Worm (Caenorhabditis elegans) whole organism, L2 larva: Measurements from ENCODE around the gene uev-2.

ENCODE experiments used
- C34F6.9 ChIP-seq: fragments of 150-350 bp; optimal IDR thresholded peaks from 2 replicates; lab custom pipeline; 2014; ENCODE audit warnings: missing biosample characterization, missing genetic modification characterization
- F13H6.1 ChIP-seq: sonication (generic microtip); optimal IDR thresholded peaks from 2 replicates; lab custom pipeline; 2016; ENCODE audit warnings: missing genetic modification characterization, missing compliant biosample characterization
- R02D3.7 ChIP-seq: fragments of 150-350 bp; optimal IDR thresholded peaks from 2 replicates; lab custom pipeline; 2014; ENCODE audit warnings: missing biosample characterization, missing genetic modification characterization
- Y55F3AM.14 ChIP-seq: fragments of 200-800 bp; sonication (Bioruptor generic); optimal IDR thresholded peaks from 2 replicates; lab custom pipeline; 2018; ENCODE audit warnings: mild to moderate bottlenecking, missing genetic modification characterization, missing compliant biosample characterization
- ZK546.5 ChIP-seq: sonication (generic microtip); optimal IDR thresholded peaks from 2 replicates; lab custom pipeline; 2017; ENCODE audit warnings: missing biosample characterization, missing genetic modification characterization
- alr-1 ChIP-seq: fragments of 150-350 bp; optimal IDR thresholded peaks from 2 replicates; lab custom pipeline; 2014; ENCODE audit warnings: missing biosample characterization, missing genetic modification characterization
- ama-1 ChIP-seq: fragments of 150-350 bp; optimal IDR thresholded peaks from 2 replicates; lab custom pipeline; 2018; ENCODE audit warnings: inconsistent platforms
- ceh-16 ChIP-seq: fragments of 150-350 bp; optimal IDR thresholded peaks from 2 replicates; lab custom pipeline; 2014; ENCODE audit warnings: missing biosample characterization, missing genetic modification characterization
- ceh-82 ChIP-seq: fragments of 150-350 bp; optimal IDR thresholded peaks from 2 replicates; lab custom pipeline; 2014; ENCODE audit warnings: missing biosample characterization, missing genetic modification characterization
- crh-2 ChIP-seq: sonication (generic microtip); optimal IDR thresholded peaks from 2 replicates; lab custom pipeline; 2017; ENCODE audit warnings: missing biosample characterization, missing genetic modification characterization
- egl-27 ChIP-seq: sonication (generic microtip); optimal IDR thresholded peaks from 3 replicates; lab custom pipeline; 2017; ENCODE audit warnings: missing biosample characterization, missing genetic modification reagents, missing genetic modification characterization
- fos-1 ChIP-seq: fragments of 150-350 bp; optimal IDR thresholded peaks from 2 replicates; lab custom pipeline; 2014; ENCODE audit warnings: missing biosample characterization, missing genetic modification characterization
- gmeb-1 ChIP-seq: fragments of 150-350 bp; optimal IDR thresholded peaks from 2 replicates; lab custom pipeline; 2014; ENCODE audit warnings: missing biosample characterization, missing genetic modification characterization
- lin-11 ChIP-seq: fragments of 150-350 bp; sonication (generic microtip); optimal IDR thresholded peaks from 2 replicates; lab custom pipeline; 2014; ENCODE audit warnings: missing biosample characterization, missing genetic modification characterization, inconsistent platforms, mixed read lengths
- lin-13 ChIP-seq: fragments of 150-350 bp; optimal IDR thresholded peaks from 2 replicates; lab custom pipeline; 2014; ENCODE audit warnings: missing biosample characterization, missing genetic modification reagents, missing genetic modification characterization
- lin-39 ChIP-seq: fragments of 150-350 bp; optimal IDR thresholded peaks from 2 replicates; lab custom pipeline; 2014; ENCODE audit warnings: missing biosample characterization, missing genetic modification reagents, missing genetic modification characterization
- lsy-2 ChIP-seq, 2 experiments: fragments of 150-350 bp in 1 of 2; sonication (generic microtip) in 1 of 2; optimal IDR thresholded peaks; 2 replicates each; lab custom pipeline; 2014 to 2017; ENCODE audit warnings: missing biosample characterization in 2 of 2, missing genetic modification characterization in 2 of 2
- mbf-1 ChIP-seq: sonication (generic microtip); optimal IDR thresholded peaks from 2 replicates; lab custom pipeline; 2017; ENCODE audit warnings: missing biosample characterization, missing genetic modification characterization
- nhr-11 ChIP-seq: fragments of 150-350 bp; optimal IDR thresholded peaks from 2 replicates; lab custom pipeline; 2014; ENCODE audit warnings: missing biosample characterization, missing genetic modification characterization
- nhr-129 ChIP-seq: fragments of 150-350 bp; optimal IDR thresholded peaks from 2 replicates; lab custom pipeline; 2014; ENCODE audit warnings: missing biosample characterization, missing genetic modification characterization
- nhr-23 ChIP-seq: fragments of 150-350 bp; optimal IDR thresholded peaks from 2 replicates; lab custom pipeline; 2014; ENCODE audit warnings: missing biosample characterization, missing genetic modification reagents, missing genetic modification characterization
- nhr-237 ChIP-seq: fragments of 150-350 bp; optimal IDR thresholded peaks from 2 replicates; lab custom pipeline; 2014; ENCODE audit warnings: missing biosample characterization, missing genetic modification characterization
- nhr-25 ChIP-seq: fragments of 150-350 bp; sonication (generic microtip); optimal IDR thresholded peaks from 3 replicates; lab custom pipeline; 2014; ENCODE audit warnings: missing biosample characterization, missing genetic modification characterization
- nhr-77 ChIP-seq: fragments of 150-350 bp; optimal IDR thresholded peaks from 2 replicates; lab custom pipeline; 2014; ENCODE audit warnings: missing biosample characterization, missing genetic modification characterization
- peb-1 ChIP-seq: fragments of 150-350 bp; optimal IDR thresholded peaks from 2 replicates; lab custom pipeline; 2014; ENCODE audit warnings: missing biosample characterization, missing genetic modification characterization
- sma-3 ChIP-seq: sonication (generic microtip); optimal IDR thresholded peaks from 2 replicates; lab custom pipeline; 2016; ENCODE audit warnings: missing genetic modification reagents, missing genetic modification characterization, missing compliant biosample characterization
- sma-9 ChIP-seq, 2 experiments: fragments of 150-350 bp in 1 of 2; sonication (generic microtip) in 1 of 2; optimal IDR thresholded peaks; 2 replicates each; lab custom pipeline; 2014 to 2016; ENCODE audit warnings: missing genetic modification characterization in 2 of 2, mild to moderate bottlenecking in 1 of 2, missing biosample characterization in 1 of 2, missing compliant biosample characterization in 1 of 2, missing genetic modification reagents in 1 of 2, moderate library complexity in 1 of 2
- snpc-4 ChIP-seq: fragments of 150-350 bp; optimal IDR thresholded peaks from 2 replicates; lab custom pipeline; 2014; ENCODE audit warnings: missing biosample characterization, missing genetic modification characterization
- unc-39 ChIP-seq: fragments of 150-350 bp; optimal IDR thresholded peaks from 2 replicates; lab custom pipeline; 2014; ENCODE audit warnings: missing biosample characterization, missing genetic modification characterization
- zag-1 ChIP-seq: fragments of 150-350 bp; optimal IDR thresholded peaks from 2 replicates; lab custom pipeline; 2014; ENCODE audit warnings: missing biosample characterization, missing genetic modification characterization
- ztf-4 ChIP-seq: fragments of 150-350 bp; optimal IDR thresholded peaks from 2 replicates; lab custom pipeline; 2014; ENCODE audit warnings: missing biosample characterization, missing genetic modification characterization

uev-2 gene

DNA sequence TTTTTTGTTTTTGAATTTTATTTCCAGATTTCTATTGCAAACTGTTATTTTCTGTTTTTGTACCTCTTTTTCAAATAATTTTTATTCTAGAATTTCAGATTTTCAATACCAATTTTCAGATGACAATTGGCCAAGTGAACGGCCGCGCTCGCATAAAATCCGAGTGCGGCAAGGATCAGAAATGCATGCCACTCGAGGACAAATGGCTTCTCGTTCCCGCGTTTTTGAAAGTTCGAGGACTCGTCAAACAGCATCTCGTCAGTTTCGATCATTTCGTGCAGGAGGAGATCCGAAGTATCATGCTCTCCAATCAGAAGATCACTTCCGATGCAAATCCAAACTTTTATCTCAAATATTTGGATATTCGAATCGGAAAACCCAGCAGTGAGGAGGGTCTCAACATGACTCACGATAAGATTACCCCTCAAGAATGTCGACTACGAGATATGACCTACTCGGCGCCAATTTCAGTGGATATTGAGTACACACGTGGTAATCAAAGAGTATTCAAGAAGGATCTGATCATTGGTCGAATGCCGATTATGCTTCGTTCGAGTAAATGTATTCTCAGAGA lies 25.6 kb upstream of the uev-2 start, which contains the start of gene rpc-2:
rpc-2 (plus strand) TSS at position 120 of the 574 bp plus-strand sequence.
- TF ChIP-seq nhr-23 (no peak), nhr-77 (tag; lab: Kevin White, UChicago) (no peak), ama-1 (lab: Kevin White, UChicago) (peak; percentile 31)

DNA sequence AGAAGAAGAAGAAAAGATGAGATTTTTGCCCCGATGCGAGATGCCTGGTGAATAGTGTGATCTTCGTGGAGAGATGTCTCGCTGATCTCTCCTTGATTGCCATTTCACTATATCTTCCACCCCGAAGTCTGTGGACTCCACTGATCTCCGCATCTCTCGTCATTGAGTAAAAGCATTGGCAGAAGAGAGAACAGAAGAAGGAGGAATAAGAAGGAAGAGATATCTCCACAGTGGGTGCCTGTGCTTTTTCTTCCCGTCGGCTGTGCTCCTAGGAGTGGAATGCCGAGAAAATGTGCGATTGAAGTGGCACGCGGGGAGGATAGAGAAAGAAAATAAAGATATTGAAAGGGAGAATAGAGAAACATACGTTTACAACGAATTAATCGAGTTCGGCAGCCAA lies 19.2 kb upstream of the uev-2 start:
- no peak for TF ChIP-seq crh-2 (tag; lab: Kevin White, UChicago)
- TF ChIP-seq nhr-129 (tag; lab: Kevin White, UChicago) = peak; percentile 76
- peak in 1 of 2 experiments; percentile 23 for TF ChIP-seq lsy-2 (tag; optimal IDR thresholded peaks at IDR 0.05; lab: Kevin White, UChicago)
- TF ChIP-seq F13H6.1 (tag; lab: Kevin White, UChicago) = peak; percentile 70
- no peak for TF ChIP-seq nhr-25 (tag; lab: Kevin White, UChicago)
- TF ChIP-seq C34F6.9 (tag; lab: Kevin White, UChicago) = peak; percentile 19

DNA sequence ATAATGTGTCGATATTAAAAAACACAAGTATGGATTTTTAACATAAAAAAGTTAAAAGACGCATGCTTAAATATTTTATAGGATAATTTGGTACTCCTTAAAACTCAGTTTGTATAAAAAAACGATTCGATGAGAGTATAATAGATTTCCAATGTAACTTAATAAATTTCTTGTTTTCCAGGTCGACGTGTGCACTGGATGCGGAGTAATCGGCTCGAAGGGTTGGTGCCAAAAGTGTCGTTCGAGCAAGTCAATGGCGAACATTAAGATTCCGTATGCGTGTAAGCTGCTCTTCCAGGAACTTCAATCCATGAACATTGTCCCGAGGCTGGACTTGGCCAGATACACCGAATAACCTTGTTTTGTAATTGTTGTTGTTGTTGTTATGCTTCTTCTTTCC lies 18.6 kb upstream of the uev-2 start:
- no peak for TF ChIP-seq peb-1 (tag; lab: Kevin White, UChicago)
- no peak for TF ChIP-seq mbf-1 (tag; lab: Kevin White, UChicago)
- no peak for TF ChIP-seq ceh-16 (tag; lab: Kevin White, UChicago)
- TF ChIP-seq ztf-4 (tag; lab: Kevin White, UChicago) = no peak
- no peak for TF ChIP-seq nhr-237 (tag; lab: Kevin White, UChicago)
- no peak for TF ChIP-seq unc-39
- no peak for TF ChIP-seq fos-1 (tag; lab: Kevin White, UChicago)

DNA sequence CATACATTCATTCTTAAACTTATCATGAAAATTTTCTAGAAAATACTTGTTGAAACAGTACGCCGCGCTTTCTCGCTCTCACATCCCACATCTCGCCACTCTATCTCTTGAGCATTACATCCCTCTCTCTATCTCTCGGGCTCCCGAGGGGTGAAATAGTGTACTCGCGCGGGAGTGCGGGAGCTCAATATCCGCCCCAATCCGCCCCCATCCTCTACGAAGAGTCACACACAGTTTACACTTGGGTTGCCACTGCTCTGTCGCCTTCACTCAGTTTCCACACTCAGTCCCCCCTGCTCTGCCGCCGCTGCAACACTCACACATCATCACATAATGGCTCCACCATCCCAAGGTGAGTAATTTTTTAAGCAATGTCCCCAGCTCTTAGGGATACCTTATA lies 18.1 kb upstream of the uev-2 start, which contains the start of gene mlc-3:
mlc-3 (plus strand) TSS at position 227 of the 400 bp plus-strand sequence.
- TF ChIP-seq nhr-129 (tag; lab: Kevin White, UChicago) = peak; percentile 25
- no peak for TF ChIP-seq fos-1 (tag; lab: Kevin White, UChicago)
- TF ChIP-seq ceh-16 (tag; lab: Kevin White, UChicago) = no peak
- peak; percentile 49 for TF ChIP-seq F13H6.1 (tag; lab: Kevin White, UChicago)
- no peak for TF ChIP-seq ZK546.5
- TF ChIP-seq sma-9 (GFP tag; optimal IDR thresholded peaks at IDR 0.05; lab: Kevin White, UChicago) = peak; percentile 20
- TF ChIP-seq sma-9 (tag; optimal IDR thresholded peaks at IDR 0.05; lab: Kevin White, UChicago) = no peak
- no peak for TF ChIP-seq sma-3 (GFP tag; lab: Kevin White, UChicago)
- TF ChIP-seq gmeb-1 (tag; lab: Kevin White, UChicago) = no peak
- peak; percentile 47 for TF ChIP-seq ama-1 (lab: Kevin White, UChicago)
- no peak for TF ChIP-seq snpc-4 (tag; lab: Kevin White, UChicago)
- TF ChIP-seq R02D3.7 = no peak
- no peak for TF ChIP-seq mbf-1 (tag; lab: Kevin White, UChicago)
- TF ChIP-seq nhr-25 (tag; lab: Kevin White, UChicago) = no peak
- no peak for TF ChIP-seq ztf-4 (tag; lab: Kevin White, UChicago)
- no peak for TF ChIP-seq zag-1 (tag; lab: Kevin White, UChicago)
- no peak for TF ChIP-seq alr-1 (tag; lab: Kevin White, UChicago)
- TF ChIP-seq lin-39 = no peak
- no peak for TF ChIP-seq C34F6.9 (tag; lab: Kevin White, UChicago)
- TF ChIP-seq ceh-82 (tag; lab: Kevin White, UChicago) = no peak
- no peak for TF ChIP-seq nhr-237 (tag; lab: Kevin White, UChicago)
- no peak for TF ChIP-seq lin-13 (GFP tag; lab: Kevin White, UChicago)
- TF ChIP-seq peb-1 (tag; lab: Kevin White, UChicago) = no peak
- no peak for TF ChIP-seq Y55F3AM.14 (GFP tag; lab: Kevin White, UChicago)
- TF ChIP-seq egl-27 = no peak
- no peak for TF ChIP-seq crh-2 (tag; lab: Kevin White, UChicago)
- TF ChIP-seq nhr-11 = no peak
- TF ChIP-seq unc-39 = no peak
- no peak for TF ChIP-seq lin-11 (tag; lab: Kevin White, UChicago)

DNA sequence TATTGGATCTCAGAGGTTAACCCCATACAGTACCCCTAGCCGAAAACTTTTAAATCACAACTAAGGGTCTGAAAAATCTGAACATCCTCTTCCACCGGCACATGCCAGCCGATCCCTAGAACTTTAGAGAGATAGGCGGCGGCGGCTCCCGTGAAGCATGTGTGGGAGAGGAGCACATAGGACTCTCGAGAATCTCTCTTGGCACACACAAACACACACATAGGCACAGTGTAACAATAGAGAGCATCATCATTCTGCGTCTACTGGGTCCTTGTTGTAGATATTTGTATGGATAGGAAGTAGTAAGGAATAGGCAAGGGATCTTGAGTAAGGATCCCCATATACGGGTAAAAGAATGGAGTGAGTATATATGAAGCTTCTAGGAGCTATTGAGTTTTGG lies 17.2 kb upstream of the uev-2 start:
- TF ChIP-seq egl-27 (no peak), nhr-129 (tag; lab: Kevin White, UChicago) (peak; percentile 29), C34F6.9 (tag; lab: Kevin White, UChicago) (no peak)
